Worm (Caenorhabditis elegans) whole organism, late embryonic: Measurements from ENCODE around the gene ctsa-4.2.

Experiments
- ceh-18 ChIP-seq: sonication (generic microtip); optimal IDR thresholded peaks from 2 replicates; lab custom pipeline; 2016; ENCODE audit warnings: missing genetic modification characterization, missing compliant biosample characterization
- eyg-1 ChIP-seq: sonication (generic microtip); optimal IDR thresholded peaks from 2 replicates; lab custom pipeline; 2016; ENCODE audit warnings: missing genotype, missing genetic modification characterization, missing compliant biosample characterization
- fax-1 ChIP-seq: sonication (generic microtip); optimal IDR thresholded peaks from 2 replicates; lab custom pipeline; 2016; ENCODE audit warnings: missing genotype, missing genetic modification characterization, missing compliant biosample characterization
- hlh-30 ChIP-seq: sonication (generic microtip); optimal IDR thresholded peaks from 2 replicates; lab custom pipeline; 2017; ENCODE audit warnings: antibody characterized with exemption, missing genetic modification characterization, missing compliant biosample characterization; ENCODE audit not compliant: insufficient read depth
- lim-6 ChIP-seq: sonication (generic microtip); optimal IDR thresholded peaks from 2 replicates; lab custom pipeline; 2016; ENCODE audit warnings: missing genetic modification characterization, missing compliant biosample characterization
- lin-11 ChIP-seq: fragments of 200-800 bp; sonication (Bioruptor generic); optimal IDR thresholded peaks from 2 replicates; lab custom pipeline; 2018; ENCODE audit warnings: mild to moderate bottlenecking, missing genetic modification characterization, missing compliant biosample characterization
- madf-2 ChIP-seq: sonication (generic microtip); optimal IDR thresholded peaks from 2 replicates; lab custom pipeline; 2017; ENCODE audit warnings: missing genetic modification characterization, missing compliant biosample characterization
- mec-3 ChIP-seq: sonication (generic microtip); optimal IDR thresholded peaks from 2 replicates; lab custom pipeline; 2016; ENCODE audit warnings: borderline replicate concordance, missing genetic modification characterization, missing compliant biosample characterization
- nhr-11 ChIP-seq: fragments of 150-350 bp; optimal IDR thresholded peaks from 2 replicates; lab custom pipeline; 2014; ENCODE audit warnings: missing biosample characterization, missing genetic modification characterization
- odd-2 ChIP-seq: sonication (generic microtip); optimal IDR thresholded peaks from 2 replicates; lab custom pipeline; 2017; ENCODE audit warnings: antibody characterized with exemption, mild to moderate bottlenecking, missing genetic modification characterization, missing compliant biosample characterization
- pha-4 ChIP-seq: fragments of 150-350 bp; optimal IDR thresholded peaks from 2 replicates; lab custom pipeline; 2018; ENCODE audit warnings: missing biosample characterization, missing genetic modification reagents, missing genetic modification characterization
- pqm-1 ChIP-seq: sonication (generic microtip); optimal IDR thresholded peaks from 2 replicates; lab custom pipeline; 2016; ENCODE audit warnings: missing genetic modification characterization, missing compliant biosample characterization
- tbx-2 ChIP-seq: sonication (generic microtip); optimal IDR thresholded peaks from 2 replicates; lab custom pipeline; 2016; ENCODE audit warnings: missing genetic modification characterization, missing compliant biosample characterization
- unc-55 ChIP-seq: sonication (generic microtip); optimal IDR thresholded peaks from 2 replicates; lab custom pipeline; 2017; ENCODE audit warnings: missing biosample characterization, missing genetic modification reagents, missing genetic modification characterization

DNA sequence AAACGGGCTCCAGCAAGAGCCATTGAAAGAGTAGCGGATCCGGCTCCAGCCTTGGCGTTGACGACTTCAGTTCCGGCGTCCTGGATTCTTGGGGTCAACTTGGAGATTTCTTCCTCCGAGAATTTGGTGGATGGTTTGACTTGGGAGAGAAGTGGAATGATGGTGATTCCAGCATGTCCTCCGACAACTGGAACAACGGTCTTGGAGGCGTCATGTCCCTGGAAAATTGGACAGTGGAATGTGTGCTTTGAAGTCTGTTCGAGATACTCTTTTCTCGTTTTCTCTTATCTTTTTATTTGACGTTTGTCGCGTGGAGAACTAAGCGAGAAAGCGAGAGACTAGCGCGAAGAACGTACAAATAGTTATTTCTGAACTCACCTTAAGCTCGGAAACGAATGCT lies 5.3 kb upstream of the ctsa-4.2 start:
- TF ChIP-seq hlh-30 (tag; lab: Kevin White, UChicago) (no peak), fax-1 (no peak), lin-11 (no peak), nhr-11 (no peak), ceh-18 (tag; lab: Kevin White, UChicago) (no peak), pqm-1 (tag; lab: Kevin White, UChicago) (no peak), unc-55 (GFP tag; lab: Kevin White, UChicago) (no peak), tbx-2 (tag; lab: Kevin White, UChicago) (no peak), odd-2 (tag; lab: Kevin White, UChicago) (no peak), madf-2 (tag; lab: Kevin White, UChicago) (no peak), mec-3 (tag; lab: Kevin White, UChicago) (no peak), eyg-1 (tag; lab: Kevin White, UChicago) (no peak), pha-4 (no peak), lim-6 (tag; lab: Kevin White, UChicago) (no peak)
